Fruit fly (Drosophila melanogaster): ENCODE measurements around the gene CG10237.

The CG10237 gene

DNA sequence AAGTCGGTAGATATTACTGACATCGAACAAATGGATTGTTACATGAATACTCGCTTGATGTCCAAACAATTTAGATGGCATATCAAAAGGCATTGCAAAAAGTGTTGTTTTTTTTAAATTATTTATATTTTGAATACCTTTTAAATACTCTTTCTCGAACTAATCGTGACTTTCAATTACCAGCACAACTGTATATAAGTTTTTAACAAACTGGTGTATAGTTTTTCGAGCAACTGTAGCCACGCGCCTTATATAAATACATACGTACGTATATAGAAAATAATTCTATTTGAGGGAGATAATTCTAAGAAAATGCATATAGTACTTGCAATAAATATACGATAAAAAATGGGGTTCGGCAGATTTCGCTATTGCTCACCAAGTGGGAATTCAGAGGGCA lies 2.2 kb downstream of the CG10237 start:
- TF ChIP-seq CG8478 (optimal IDR thresholded peaks at IDR 0.05) = no peak

DNA sequence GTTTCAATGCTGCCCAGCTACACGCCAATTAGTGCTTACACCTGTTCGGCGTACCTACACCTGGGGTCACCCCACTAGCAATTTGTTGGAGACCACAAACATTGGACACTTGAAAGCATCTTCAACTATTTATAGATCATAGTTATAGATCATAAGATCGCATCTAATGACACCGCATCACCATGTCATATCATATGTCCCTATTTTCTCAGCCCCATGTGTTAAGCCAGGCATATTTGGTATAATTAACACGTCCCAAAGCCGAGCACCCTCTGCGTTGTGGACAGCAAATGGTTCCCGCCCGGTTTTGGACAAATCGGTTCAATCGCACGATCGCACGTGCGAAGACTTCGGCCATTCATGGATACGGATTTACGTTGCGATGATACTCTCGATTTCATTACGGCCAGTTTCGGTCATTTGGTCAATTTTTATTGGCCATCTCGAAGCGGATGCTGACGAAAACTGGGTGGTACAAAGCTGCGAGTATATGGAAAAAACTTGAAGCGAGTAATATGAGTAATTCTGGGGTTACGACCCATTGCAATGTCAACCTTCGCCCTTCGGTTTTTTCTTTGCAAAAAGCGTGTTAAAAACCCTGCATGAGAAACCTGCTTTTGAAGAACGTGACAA lies 2.8 kb downstream of the CG10237 start:
- no peak for TF ChIP-seq EcR (GFP tag; optimal IDR thresholded peaks at IDR 0.05)
- TF ChIP-seq pan (optimal IDR thresholded peaks at IDR 0.05) = no peak
- no peak for TF ChIP-seq Dll (optimal IDR thresholded peaks at IDR 0.05)
- no peak for TF ChIP-seq usp (GFP tag; optimal IDR thresholded peaks at IDR 0.05)
- no peak for TF ChIP-seq CG8478 (optimal IDR thresholded peaks at IDR 0.05)
- no peak for TF ChIP-seq psq (optimal IDR thresholded peaks at IDR 0.05)

DNA sequence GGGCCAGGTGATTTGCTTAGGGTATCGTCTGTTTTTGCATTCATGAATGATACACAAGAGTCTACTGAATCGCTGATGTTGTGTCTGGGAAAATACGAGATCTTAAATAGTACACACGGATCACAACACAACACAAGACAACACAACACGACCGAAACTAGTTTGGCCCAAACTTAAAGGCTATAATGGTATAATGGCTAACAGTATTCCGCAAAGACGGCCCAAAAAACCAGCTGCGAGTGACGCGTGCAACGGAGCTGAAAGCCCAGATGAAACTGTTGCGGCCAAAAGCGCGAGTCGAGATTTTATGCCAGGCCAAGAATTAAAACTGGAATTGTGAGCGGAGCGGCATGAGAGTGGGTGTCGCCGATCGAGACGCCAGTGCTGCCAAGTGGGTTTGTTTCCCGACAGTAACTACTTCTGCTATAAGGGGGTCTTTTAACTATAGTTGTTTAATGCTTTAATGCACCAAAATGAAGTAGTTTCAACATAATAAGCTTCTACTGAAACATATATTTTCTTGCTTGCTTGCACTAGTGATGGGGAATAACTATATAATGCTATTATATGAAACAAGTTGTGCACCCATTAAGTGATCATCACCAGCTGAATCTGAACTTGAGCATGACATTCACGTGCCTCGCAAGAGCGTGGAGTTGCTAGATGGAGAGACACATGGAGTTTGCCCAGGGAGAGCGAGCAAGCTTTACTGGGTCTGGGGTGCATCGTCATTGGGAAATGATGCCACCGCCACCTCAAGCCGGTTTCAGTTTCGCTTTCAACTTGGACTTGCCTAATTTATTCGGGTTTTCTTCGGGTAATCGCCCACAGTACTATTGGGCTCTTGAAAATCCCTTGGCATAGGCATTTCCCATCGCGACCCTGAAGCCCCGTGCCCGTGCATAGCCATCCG lies 3.6 kb downstream of the CG10237 start:
- no peak for TF ChIP-seq usp (GFP tag; optimal IDR thresholded peaks at IDR 0.05)
- no peak for TF ChIP-seq pan (optimal IDR thresholded peaks at IDR 0.05)

DNA sequence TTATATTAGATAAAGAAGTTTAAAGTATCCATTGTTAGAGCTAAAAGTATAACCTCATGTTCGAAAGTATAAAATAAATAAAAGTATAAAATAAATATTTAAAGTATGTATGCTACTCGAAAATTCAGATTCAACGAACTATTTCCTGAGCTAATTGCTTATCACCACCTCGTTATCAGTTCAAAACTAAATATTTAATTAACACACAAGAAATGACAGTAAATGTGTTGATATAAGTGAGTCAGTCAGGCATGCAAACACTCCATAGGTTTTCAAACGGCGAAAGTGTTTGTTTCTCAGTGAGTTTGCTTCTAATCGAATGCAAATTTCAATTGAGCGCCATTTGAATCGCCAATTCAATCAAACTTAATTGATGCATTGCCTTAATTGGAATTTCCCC lies 8.3 kb downstream of the CG10237 start:
- no peak for TF ChIP-seq usp (GFP tag; optimal IDR thresholded peaks at IDR 0.05)
- no peak for TF ChIP-seq EcR (GFP tag; optimal IDR thresholded peaks at IDR 0.05)
- no peak for TF ChIP-seq Dll (optimal IDR thresholded peaks at IDR 0.05)
- TF ChIP-seq pan (optimal IDR thresholded peaks at IDR 0.05) = no peak
- TF ChIP-seq CG8478 (optimal IDR thresholded peaks at IDR 0.05) = no peak
- TF ChIP-seq psq (optimal IDR thresholded peaks at IDR 0.05) = no peak

DNA sequence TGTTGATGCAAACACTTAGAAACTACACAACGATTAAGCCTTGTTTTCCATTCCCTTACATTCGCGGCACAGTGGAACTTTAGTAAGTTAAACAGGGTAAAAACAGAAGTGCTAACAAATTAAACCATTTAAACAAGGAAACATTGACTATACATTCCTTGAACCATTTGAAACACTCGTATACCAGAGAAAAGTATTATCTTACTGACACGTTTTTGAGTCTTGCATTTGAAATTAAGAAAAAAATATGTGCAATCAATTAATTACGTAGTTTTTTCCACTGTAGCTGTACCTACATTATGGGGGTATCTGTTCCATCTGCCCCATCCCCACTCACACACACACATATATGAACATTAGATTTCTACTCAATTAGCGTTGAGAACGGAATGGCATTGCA lies 9.2 kb downstream of the CG10237 start:
- no peak for TF ChIP-seq usp (GFP tag; optimal IDR thresholded peaks at IDR 0.05)
- TF ChIP-seq EcR (GFP tag; optimal IDR thresholded peaks at IDR 0.05) = no peak
- no peak for TF ChIP-seq CG8478 (optimal IDR thresholded peaks at IDR 0.05)
- TF ChIP-seq Dll (optimal IDR thresholded peaks at IDR 0.05) = no peak
- TF ChIP-seq pan (optimal IDR thresholded peaks at IDR 0.05) = no peak
- TF ChIP-seq psq (optimal IDR thresholded peaks at IDR 0.05) = no peak

DNA sequence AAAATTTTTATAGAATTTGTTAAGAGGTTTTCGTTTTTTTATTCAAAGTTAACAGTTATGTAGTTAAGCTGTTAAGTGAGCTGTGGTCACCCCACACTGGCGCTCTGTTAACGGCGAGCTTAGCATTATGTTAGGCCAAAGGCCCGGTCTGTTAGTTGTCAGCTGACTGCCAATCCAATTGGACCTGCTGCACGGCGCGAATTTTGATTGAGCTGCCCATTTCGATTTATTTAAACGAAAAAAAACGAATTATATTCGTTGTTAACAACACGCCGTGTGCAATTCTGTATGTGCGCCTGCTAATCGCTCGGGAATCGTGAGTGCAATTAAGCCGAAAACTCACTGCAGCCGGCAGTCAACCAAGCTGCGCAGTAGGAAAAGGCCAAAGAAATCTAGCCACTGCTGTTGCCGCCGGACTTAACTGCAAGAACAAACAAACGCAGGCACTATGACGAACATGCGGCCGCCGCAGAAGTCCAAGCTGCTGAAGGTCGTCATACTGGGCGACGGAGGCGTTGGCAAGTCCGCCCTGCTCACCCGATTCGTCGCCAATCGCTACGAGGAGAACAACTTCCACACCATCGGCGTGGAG lies 10.0 kb downstream of the CG10237 start, which contains the start of gene Rab9:
Rab9 (plus strand) TSS at position 151 of the 592 bp plus-strand sequence.
- no peak for TF ChIP-seq Dll (optimal IDR thresholded peaks at IDR 0.05)
- no peak for TF ChIP-seq psq (optimal IDR thresholded peaks at IDR 0.05)
- TF ChIP-seq CG8478 (optimal IDR thresholded peaks at IDR 0.05) = no peak
- TF ChIP-seq usp (GFP tag; optimal IDR thresholded peaks at IDR 0.05) = no peak
- no peak for TF ChIP-seq EcR (GFP tag; optimal IDR thresholded peaks at IDR 0.05)
- TF ChIP-seq pan (optimal IDR thresholded peaks at IDR 0.05) = no peak

DNA sequence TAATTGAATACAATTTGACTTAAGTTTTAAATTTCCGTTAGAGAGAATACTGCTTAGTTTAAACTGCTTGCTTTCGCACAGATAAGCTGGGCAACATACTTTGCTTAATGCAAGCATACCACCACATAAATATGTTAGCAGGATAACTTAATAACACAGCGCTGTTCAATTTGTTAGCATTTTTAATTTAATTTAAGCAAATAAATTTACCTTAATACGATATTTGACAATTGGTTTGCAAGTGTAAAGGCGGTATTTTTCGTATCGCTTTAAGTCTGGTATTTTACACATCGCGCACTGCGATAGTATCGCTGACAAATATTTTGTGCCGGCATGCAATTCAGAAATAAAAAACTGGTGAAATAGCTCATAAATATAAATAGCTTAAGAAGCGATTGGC lies 12.2 kb downstream of the CG10237 start, which contains the start of gene RtcB:
RtcB (plus strand) TSS at position 301 of the 400 bp plus-strand sequence.
- TF ChIP-seq pan (optimal IDR thresholded peaks at IDR 0.05) (no peak), CG8478 (optimal IDR thresholded peaks at IDR 0.05) (no peak), EcR (GFP tag; optimal IDR thresholded peaks at IDR 0.05) (no peak), usp (GFP tag; optimal IDR thresholded peaks at IDR 0.05) (no peak), Dll (optimal IDR thresholded peaks at IDR 0.05) (no peak), psq (optimal IDR thresholded peaks at IDR 0.05) (no peak)

DNA sequence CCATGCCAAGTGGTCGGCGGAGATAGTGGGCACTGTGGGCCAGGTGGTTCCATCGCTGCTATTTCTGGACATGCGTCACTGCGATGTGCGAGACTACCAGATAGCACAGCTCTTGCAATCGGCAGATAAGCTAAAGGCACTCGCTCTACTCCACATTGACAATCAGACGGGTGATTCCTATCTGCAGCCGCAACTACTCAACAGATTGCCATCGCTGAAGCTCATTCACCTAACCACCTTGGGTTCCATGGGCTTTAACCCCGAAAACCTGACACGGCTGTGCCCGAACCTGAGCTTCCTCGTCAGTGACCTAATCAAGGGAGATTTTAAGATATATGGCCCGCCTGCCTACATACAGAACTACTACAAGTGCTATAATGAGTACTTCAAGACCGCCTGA lies 12.8 kb downstream of the CG10237 start:
- TF ChIP-seq pan (optimal IDR thresholded peaks at IDR 0.05) (no peak), Dll (optimal IDR thresholded peaks at IDR 0.05) (no peak), CG8478 (optimal IDR thresholded peaks at IDR 0.05) (no peak), usp (GFP tag; optimal IDR thresholded peaks at IDR 0.05) (no peak), psq (optimal IDR thresholded peaks at IDR 0.05) (no peak), EcR (GFP tag; optimal IDR thresholded peaks at IDR 0.05) (no peak)

DNA sequence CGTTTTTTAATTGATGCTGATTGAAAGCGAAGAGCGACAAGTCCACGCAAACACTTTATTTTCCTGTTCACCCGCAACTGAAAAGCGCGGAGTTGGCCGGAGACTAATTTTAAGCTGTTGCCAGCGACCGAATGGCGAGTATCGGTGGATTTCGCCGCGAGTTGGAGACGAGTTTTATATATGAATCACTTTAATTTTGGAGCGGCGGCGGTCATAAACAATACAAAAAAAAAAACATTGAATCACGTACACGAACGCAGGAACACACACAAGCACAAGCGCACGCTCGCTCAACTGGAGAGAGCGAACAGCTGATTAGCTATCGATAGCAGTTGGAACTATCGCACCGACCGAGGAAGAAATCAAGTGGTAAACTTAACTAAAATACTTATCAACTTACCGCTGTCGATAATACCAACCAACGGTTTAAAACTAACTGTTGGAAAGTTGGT lies 16.2 kb downstream of the CG10237 start, which contains the start of gene Pax:
Pax (minus strand) TSS at position 267 of the 452 bp plus-strand sequence.
- TF ChIP-seq usp (GFP tag; optimal IDR thresholded peaks at IDR 0.05) (no peak), CG8478 (optimal IDR thresholded peaks at IDR 0.05) (no peak), psq (optimal IDR thresholded peaks at IDR 0.05) (no peak), pan (optimal IDR thresholded peaks at IDR 0.05) (no peak), EcR (GFP tag; optimal IDR thresholded peaks at IDR 0.05) (no peak), Dll (optimal IDR thresholded peaks at IDR 0.05) (peak; percentile 3)

DNA sequence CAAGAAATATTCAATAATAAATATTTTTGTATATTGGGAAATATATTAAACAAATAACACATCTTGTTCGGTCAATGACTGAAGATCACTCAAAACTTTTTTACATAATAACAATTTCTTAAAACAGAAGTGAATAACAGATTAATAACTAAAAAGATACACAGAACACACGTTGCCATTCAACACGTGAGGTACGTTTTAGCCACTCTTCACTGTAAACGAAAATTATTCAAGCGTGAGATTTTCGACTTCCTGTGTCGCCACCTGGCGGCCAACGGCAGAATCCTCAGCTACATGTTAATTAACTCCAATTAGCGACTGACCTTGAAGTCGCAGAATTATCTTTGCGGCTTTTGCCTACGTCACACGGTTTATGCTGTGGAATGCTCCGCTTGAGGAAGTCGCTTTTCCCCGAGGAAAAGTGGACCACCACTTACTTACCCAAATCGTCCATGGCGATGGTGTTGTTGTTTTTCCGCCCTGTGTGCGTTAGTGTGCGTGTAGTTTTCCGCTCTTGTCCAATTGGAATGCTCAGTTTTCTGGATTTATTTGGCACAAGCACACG lies 16.7 kb downstream of the CG10237 start:
- TF ChIP-seq Dll (optimal IDR thresholded peaks at IDR 0.05) (no peak), pan (optimal IDR thresholded peaks at IDR 0.05) (peak; percentile 53)

DNA sequence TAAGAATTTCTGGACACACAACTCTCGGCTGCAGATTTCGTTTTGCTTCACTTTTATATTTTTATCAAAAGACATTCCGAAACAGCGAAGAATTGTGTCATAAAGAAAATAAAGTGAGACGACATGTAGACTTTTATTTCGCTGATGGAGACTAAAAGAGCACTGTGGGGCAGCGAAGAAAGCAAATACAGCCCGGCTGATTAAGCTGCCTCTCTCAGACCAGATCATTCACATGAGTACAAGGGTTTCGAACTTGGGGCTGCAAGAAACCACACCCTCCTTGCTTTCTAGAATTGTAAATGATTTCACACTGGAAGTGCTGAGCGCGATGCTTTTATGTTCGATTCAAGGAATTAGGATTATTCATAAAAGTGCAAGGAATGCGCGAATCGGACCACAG lies 17.4 kb downstream of the CG10237 start:
- no peak for TF ChIP-seq pan (optimal IDR thresholded peaks at IDR 0.05)
- TF ChIP-seq psq (optimal IDR thresholded peaks at IDR 0.05) = no peak
- TF ChIP-seq Dll (optimal IDR thresholded peaks at IDR 0.05) = no peak
- no peak for TF ChIP-seq usp (GFP tag; optimal IDR thresholded peaks at IDR 0.05)
- no peak for TF ChIP-seq CG8478 (optimal IDR thresholded peaks at IDR 0.05)
- TF ChIP-seq EcR (GFP tag; optimal IDR thresholded peaks at IDR 0.05) = no peak
